Fruit fly (Drosophila melanogaster): ENCODE results near the gene NdufA3.

The NdufA3 gene

DNA sequence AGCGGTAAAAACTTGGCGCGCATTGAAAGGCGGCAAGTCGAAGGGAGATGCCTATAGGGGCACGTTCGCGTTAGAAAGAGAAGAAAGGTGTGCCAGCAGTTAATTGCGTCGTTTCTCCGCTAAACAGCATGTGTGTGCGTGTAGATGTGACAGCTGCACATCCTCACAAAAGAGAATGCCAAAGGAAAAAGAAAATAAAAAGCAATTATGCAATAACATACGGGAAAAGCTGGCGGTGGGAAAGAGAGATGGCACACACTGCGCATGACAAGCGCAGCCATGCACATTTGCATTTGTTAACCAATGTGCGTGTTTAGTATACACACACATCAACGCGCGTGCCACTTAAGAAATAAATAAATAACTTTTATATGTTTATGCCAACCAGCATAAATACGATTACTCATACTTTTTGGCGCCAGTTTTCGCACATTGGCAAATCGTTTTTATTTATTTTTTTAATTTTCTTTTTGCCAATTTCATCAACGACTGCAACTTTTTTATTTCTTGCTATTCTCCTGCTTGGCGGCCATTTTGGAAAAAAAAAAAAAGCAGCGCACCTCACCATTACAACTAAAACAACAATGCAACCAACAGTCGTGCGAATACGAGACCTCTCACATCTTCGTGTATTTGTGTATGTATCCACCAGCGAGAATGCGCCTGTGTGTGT lies 4.0 kb downstream of the NdufA3 start (continued):
- no peak for TF ChIP-seq dac (GFP tag; optimal IDR thresholded peaks at IDR 0.05)
- no peak for TF ChIP-seq Hr4 (GFP tag; optimal IDR thresholded peaks at IDR 0.05)
- peak; percentile 51 for TF ChIP-seq CG8119 (GFP tag; IDR thresholded peaks at IDR 0.05)
- peak; percentile 95 for TF ChIP-seq vri (GFP tag; optimal IDR thresholded peaks at IDR 0.05)
- peak; percentile 67 to 81 for TF ChIP-seq ss (GFP tag; optimal IDR thresholded peaks at IDR 0.05)
- no peak for TF ChIP-seq CG11902 (GFP tag; optimal IDR thresholded peaks at IDR 0.05)
- peak; percentile 28 for TF ChIP-seq CG32006 (GFP tag; optimal IDR thresholded peaks at IDR 0.05)
- peak; percentile 43 for TF ChIP-seq dsx (GFP tag; optimal IDR thresholded peaks at IDR 0.05; ENCODE audit: poor library complexity, severe bottlenecking)

DNA sequence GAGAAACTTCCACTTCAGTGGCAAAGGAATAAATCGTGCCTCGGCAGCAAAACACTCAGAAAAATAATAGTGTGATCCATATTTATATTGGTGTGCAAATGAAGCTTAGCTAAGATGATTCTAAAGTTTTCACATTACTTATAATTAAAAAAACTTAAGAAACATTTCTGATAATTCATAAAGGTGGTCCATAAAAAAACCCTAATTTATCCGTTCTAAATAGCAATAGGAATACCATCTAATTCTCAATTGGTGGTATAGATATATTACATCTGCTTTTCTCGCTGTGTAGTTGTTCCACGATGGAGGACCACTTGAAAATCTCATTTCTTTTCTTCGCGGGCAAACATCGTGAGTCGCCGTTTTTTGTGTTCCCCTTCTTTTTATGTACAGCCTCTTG lies 4.7 kb downstream of the NdufA3 start:
- TF ChIP-seq Hr4 (GFP tag; optimal IDR thresholded peaks at IDR 0.05): peak; percentile 74
- TF ChIP-seq CG11294 (GFP tag; IDR thresholded peaks at IDR 0.05): no peak
- peak; percentile 63 for TF ChIP-seq Eip75B (GFP tag; optimal IDR thresholded peaks at IDR 0.05)
- TF ChIP-seq CG32006 (GFP tag; optimal IDR thresholded peaks at IDR 0.05): peak; percentile 69
- TF ChIP-seq CG8319 (GFP tag; optimal IDR thresholded peaks at IDR 0.05): peak; percentile 46
- peak in 1 of 2 experiments; percentile 68 for TF ChIP-seq salr (GFP tag; optimal IDR thresholded peaks at IDR 0.05)
- TF ChIP-seq fd59A (GFP tag; optimal IDR thresholded peaks at IDR 0.05): peak; percentile 13
- peak; percentile 36 for TF ChIP-seq CG8632 (GFP tag; optimal IDR thresholded peaks at IDR 0.05)
- peak; percentile 71 for TF ChIP-seq CG7368 (GFP tag; optimal IDR thresholded peaks at IDR 0.05)
- no peak for TF ChIP-seq dac (GFP tag; optimal IDR thresholded peaks at IDR 0.05)
- TF ChIP-seq vri (GFP tag; optimal IDR thresholded peaks at IDR 0.05): no peak
- peak; percentile 67 for TF ChIP-seq Sox14 (GFP tag; optimal IDR thresholded peaks at IDR 0.05)
- TF ChIP-seq topi (GFP tag; optimal IDR thresholded peaks at IDR 0.05): peak; percentile 81
- TF ChIP-seq Smox (GFP tag; optimal IDR thresholded peaks at IDR 0.05): peak; percentile 55
- peak; percentile 57; the same call in 2 of the 3 replicates for TF ChIP-seq CG6163 (GFP tag; IDR thresholded peaks at IDR 0.05)
- peak; percentile 74 for TF ChIP-seq CG3919 (GFP tag; optimal IDR thresholded peaks at IDR 0.05)
- peak; percentile 20 for TF ChIP-seq CG6854 (GFP tag; optimal IDR thresholded peaks at IDR 0.05)
- peak; percentile 46 for TF ChIP-seq net (GFP tag; optimal IDR thresholded peaks at IDR 0.05)
- peak; percentile 68 for TF ChIP-seq esn (GFP tag; optimal IDR thresholded peaks at IDR 0.05)
- TF ChIP-seq CG11762 (GFP tag; optimal IDR thresholded peaks at IDR 0.05; ENCODE audit: insufficient read depth): peak; percentile 28
- TF ChIP-seq cyc (GFP tag; optimal IDR thresholded peaks at IDR 0.05): peak; percentile 72
- peak; percentile 60 for TF ChIP-seq CG31627 (GFP tag; optimal IDR thresholded peaks at IDR 0.05)
- TF ChIP-seq Sox102F (GFP tag; optimal IDR thresholded peaks at IDR 0.05): peak; percentile 61
- peak; percentile 64 for TF ChIP-seq Hr39 (GFP tag; optimal IDR thresholded peaks at IDR 0.05)
- peak; percentile 64 for TF ChIP-seq CG6792 (GFP tag; optimal IDR thresholded peaks at IDR 0.05)
- peak; percentile 30 for TF ChIP-seq CG34406 (GFP tag; optimal IDR thresholded peaks at IDR 0.05)
- TF ChIP-seq OdsH (GFP tag; optimal IDR thresholded peaks at IDR 0.05): peak; percentile 64
- TF ChIP-seq ss (GFP tag; optimal IDR thresholded peaks at IDR 0.05): peak; percentile 70 to 72
- TF ChIP-seq CG10669 (GFP tag; optimal IDR thresholded peaks at IDR 0.05): peak; percentile 81
- no peak for TF ChIP-seq CG4318 (GFP tag; optimal IDR thresholded peaks at IDR 0.05)
- TF ChIP-seq Sox15 (GFP tag; optimal IDR thresholded peaks at IDR 0.05): peak; percentile 12
- peak; percentile 38 for TF ChIP-seq Lpt (GFP tag; optimal IDR thresholded peaks at IDR 0.05)
- no peak for TF ChIP-seq Hr38 (GFP tag; optimal IDR thresholded peaks at IDR 0.05)
- peak; percentile 63 for TF ChIP-seq acj6 (GFP tag; optimal IDR thresholded peaks at IDR 0.05)
- peak; percentile 52 for TF ChIP-seq CG9139 (GFP tag; optimal IDR thresholded peaks at IDR 0.05)
- TF ChIP-seq fkh (GFP tag; optimal IDR thresholded peaks at IDR 0.05): no peak
- peak; percentile 92 for TF ChIP-seq svp (GFP tag)
- TF ChIP-seq fd85E (GFP tag; optimal IDR thresholded peaks at IDR 0.05): no peak
- TF ChIP-seq CG15336 (GFP tag; IDR thresholded peaks at IDR 0.05): peak; percentile 72
- TF ChIP-seq Gug (GFP tag; IDR thresholded peaks at IDR 0.05): peak; percentile 70
- peak; percentile 68 for TF ChIP-seq CG6276 (GFP tag; optimal IDR thresholded peaks at IDR 0.05)
- no peak for TF ChIP-seq CG16779 (tag; optimal IDR thresholded peaks at IDR 0.05)
- TF ChIP-seq pdm3 (GFP tag; optimal IDR thresholded peaks at IDR 0.05): peak; percentile 69
- TF ChIP-seq CG8119 (GFP tag; IDR thresholded peaks at IDR 0.05): peak; percentile 73
- peak; percentile 22 for TF ChIP-seq Blimp-1 (GFP tag; optimal IDR thresholded peaks at IDR 0.05)
- TF ChIP-seq Eip93F (GFP tag; optimal IDR thresholded peaks at IDR 0.05): no peak
